Worm (Caenorhabditis elegans): ENCODE results near the gene R02D5.1.

The R02D5.1 gene

DNA sequence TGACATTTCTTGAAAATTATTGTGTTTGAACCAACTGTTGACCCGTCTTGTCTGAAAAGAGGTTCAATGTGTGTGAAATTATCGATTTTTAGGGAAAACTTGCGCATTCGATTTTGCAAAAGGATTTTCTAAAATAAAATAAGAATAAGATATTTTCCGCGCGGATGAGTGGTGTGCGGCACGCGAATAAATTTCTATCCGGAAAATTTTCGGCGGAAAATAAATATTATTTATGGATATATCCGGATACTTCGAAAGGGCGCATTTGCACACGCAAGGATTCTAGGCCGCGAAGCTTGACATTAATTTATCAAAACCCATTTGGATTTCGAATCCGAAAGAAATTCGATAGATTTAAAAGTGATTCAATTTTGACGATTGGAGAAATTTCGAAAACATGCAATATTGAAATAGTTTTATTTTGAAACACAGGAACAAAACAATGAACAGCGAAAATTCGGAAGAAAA is 37.8 kb downstream of the R02D5.1 start, which contains the start of gene rike-1:
TSS of gene rike-1 (minus strand) at position 51 of the 468 bp plus-strand sequence.
- TF ChIP-seq elt-3 (tag; optimal IDR thresholded peaks at IDR 0.05) (no peak), lin-13 (GFP tag; optimal IDR thresholded peaks at IDR 0.05) (no peak), blmp-1 (tag; optimal IDR thresholded peaks at IDR 0.05) (peak; percentile 52), lin-15B (tag; optimal IDR thresholded peaks at IDR 0.05) (peak; percentile 14), lsy-2 (tag; optimal IDR thresholded peaks at IDR 0.05) (peak in 1 of 2 experiments; percentile 56), lin-14 (GFP tag; optimal IDR thresholded peaks at IDR 0.05) (peak; percentile 59), fkh-10 (GFP tag; optimal IDR thresholded peaks at IDR 0.05) (no peak), snu-23 (GFP tag; optimal IDR thresholded peaks at IDR 0.05) (peak; percentile 2), lin-35 (GFP tag; optimal IDR thresholded peaks at IDR 0.05) (peak in 1 of 2 experiments; percentile 2), efl-1 (optimal IDR thresholded peaks at IDR 0.05) (peak; percentile 27 to 34), efl-1 (GFP tag; optimal IDR thresholded peaks at IDR 0.05 in 1 of 2) (no peak), dpl-1 (GFP tag; optimal IDR thresholded peaks at IDR 0.05) (peak in 1 of 3 experiments; percentile 49), swsn-7 (tag; optimal IDR thresholded peaks at IDR 0.05) (no peak), nhr-47 (tag; optimal IDR thresholded peaks at IDR 0.05) (peak; percentile 21), fkh-8 (tag; optimal IDR thresholded peaks at IDR 0.05) (peak; percentile 15), dsc-1 (tag; optimal IDR thresholded peaks at IDR 0.05) (no peak), nhr-71 (tag; optimal IDR thresholded peaks at IDR 0.05) (peak; percentile 42)

DNA sequence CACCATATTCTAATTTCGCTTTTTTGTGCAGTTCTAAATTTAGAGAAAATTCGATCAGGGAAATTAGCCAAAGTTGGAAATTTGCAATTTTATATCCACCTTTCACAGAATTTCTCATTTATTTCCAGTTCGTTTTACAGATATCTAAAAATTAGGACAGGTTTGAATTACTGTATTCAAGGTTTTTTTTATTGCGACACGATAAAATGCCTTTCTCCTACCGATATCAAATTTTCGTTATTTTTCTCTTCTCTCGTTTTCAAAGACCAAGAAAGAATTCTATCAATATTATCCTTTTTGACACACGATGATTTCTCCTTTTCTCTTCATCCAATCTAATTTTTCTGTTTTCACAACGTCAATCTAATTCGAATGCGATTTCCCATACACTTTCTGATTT is 38.5 kb downstream of the R02D5.1 start, which contains the start of gene C53A5.13:
TSS of gene C53A5.13 (plus strand) at position 301 of the 400 bp plus-strand sequence.
- peak; percentile 60 for TF ChIP-seq blmp-1 (tag; optimal IDR thresholded peaks at IDR 0.05)
- no peak for TF ChIP-seq sptf-1 (tag; optimal IDR thresholded peaks at IDR 0.05)
- no peak for TF ChIP-seq snpc-4 (tag; optimal IDR thresholded peaks at IDR 0.05)
- TF ChIP-seq nhr-237 (tag; optimal IDR thresholded peaks at IDR 0.05): no peak
- peak; percentile 58 for TF ChIP-seq nhr-85 (tag)
- TF ChIP-seq hlh-17 (GFP tag; optimal IDR thresholded peaks at IDR 0.05; ENCODE audit: borderline replicate concordance): no peak
- TF ChIP-seq irx-1 (tag; optimal IDR thresholded peaks at IDR 0.05): no peak
- TF ChIP-seq F16B12.6 (tag; optimal IDR thresholded peaks at IDR 0.05): no peak
- TF ChIP-seq lsy-2 (tag; optimal IDR thresholded peaks at IDR 0.05): no peak
- no peak for TF ChIP-seq dpl-1 (GFP tag; optimal IDR thresholded peaks at IDR 0.05)
- TF ChIP-seq isw-1 (GFP tag; IDR thresholded peaks at IDR 0.05): no peak
- TF ChIP-seq hlh-4 (tag; optimal IDR thresholded peaks at IDR 0.05): no peak

DNA sequence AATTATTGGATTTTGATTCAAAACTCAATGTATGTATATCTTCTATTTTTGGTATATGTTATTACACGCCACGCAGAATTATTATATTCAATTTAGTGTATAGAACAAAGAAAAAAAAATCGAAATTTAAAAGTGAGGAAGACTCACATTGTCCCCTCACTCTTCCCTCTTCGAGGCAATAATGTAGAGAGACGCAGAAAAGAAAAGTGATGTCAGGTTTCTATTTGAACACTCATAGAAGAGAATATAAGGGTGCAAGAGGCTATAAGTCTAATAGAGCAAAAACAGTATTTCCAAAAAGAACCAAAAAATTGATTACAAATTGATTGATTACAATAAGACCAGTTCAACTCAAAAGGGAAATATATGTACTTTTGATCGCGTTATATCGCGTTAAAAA is 40.5 kb downstream of the R02D5.1 start:
- TF ChIP-seq mep-1 (tag; optimal IDR thresholded peaks at IDR 0.05): peak; percentile 17
- no peak for TF ChIP-seq pag-3 (tag; optimal IDR thresholded peaks at IDR 0.05; ENCODE audit: borderline replicate concordance, insufficient read depth)
- TF ChIP-seq elt-2 (tag; optimal IDR thresholded peaks at IDR 0.05): no peak
- peak; percentile 71 for TF ChIP-seq blmp-1 (tag; optimal IDR thresholded peaks at IDR 0.05)
- TF ChIP-seq efl-1 (optimal IDR thresholded peaks at IDR 0.05): no peak
- peak in 1 of 2 experiments; percentile 10 for TF ChIP-seq efl-1 (GFP tag; optimal IDR thresholded peaks at IDR 0.05 in 1 of 2)

DNA sequence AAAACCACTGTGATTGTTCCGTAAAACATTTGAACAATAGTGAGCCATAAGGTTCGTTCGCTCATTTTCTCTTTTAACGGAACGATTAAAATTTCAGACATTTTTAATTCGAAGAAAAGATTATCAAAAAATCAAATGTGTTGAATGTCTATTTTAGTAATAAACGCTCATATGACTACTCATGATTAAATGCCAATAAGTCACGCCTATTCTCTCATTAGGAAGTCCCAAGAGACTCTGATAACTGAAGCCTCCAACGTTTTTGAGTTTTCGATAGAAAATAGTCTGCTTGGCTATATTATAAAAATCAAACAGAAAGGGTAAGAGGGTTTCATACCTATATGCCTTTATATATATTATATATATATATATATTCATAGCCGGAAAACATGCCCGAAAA is 48.1 kb downstream of the R02D5.1 start, which contains the start of gene srg-47:
TSS of gene srg-47 (minus strand) at position 101 of the 400 bp plus-strand sequence.
- TF ChIP-seq elt-2 (tag; optimal IDR thresholded peaks at IDR 0.05): no peak
- peak; percentile 41 for TF ChIP-seq ceh-8 (GFP tag; optimal IDR thresholded peaks at IDR 0.05)
- TF ChIP-seq tlp-1 (tag; optimal IDR thresholded peaks at IDR 0.05): no peak
- TF ChIP-seq efl-1 (optimal IDR thresholded peaks at IDR 0.05): no peak
- no peak for TF ChIP-seq efl-1 (GFP tag; optimal IDR thresholded peaks at IDR 0.05 in 1 of 2)

DNA sequence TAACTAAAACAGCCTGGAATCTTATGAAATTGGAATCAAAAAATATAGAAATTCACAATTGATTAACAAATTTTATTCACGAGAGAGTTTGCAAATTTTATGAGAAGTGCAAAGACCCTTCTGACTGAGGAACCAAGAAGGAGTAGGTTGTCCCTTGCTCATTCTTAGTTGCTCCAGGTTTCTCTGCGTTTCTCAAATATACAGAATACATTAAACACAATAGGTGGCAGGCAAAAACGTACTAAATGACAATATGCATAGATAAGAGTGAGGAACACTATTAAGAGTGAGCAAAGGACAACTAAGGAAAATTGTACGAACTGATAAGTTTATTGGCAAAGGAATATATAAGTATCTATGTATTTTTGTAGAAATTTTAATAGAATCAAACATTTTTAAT is 50.7 kb downstream of the R02D5.1 start, which contains the start of gene C53A5.9:
TSS of gene C53A5.9 (minus strand) at position 101 of the 400 bp plus-strand sequence.
- TF ChIP-seq nhr-47 (tag; optimal IDR thresholded peaks at IDR 0.05): no peak
- no peak for TF ChIP-seq fkh-4 (tag; optimal IDR thresholded peaks at IDR 0.05; ENCODE audit: borderline replicate concordance)
- TF ChIP-seq efl-1 (optimal IDR thresholded peaks at IDR 0.05): no peak
- TF ChIP-seq efl-1 (GFP tag; optimal IDR thresholded peaks at IDR 0.05 in 1 of 2): peak in 1 of 2 experiments; percentile 14
- no peak for TF ChIP-seq nhr-28 (tag; optimal IDR thresholded peaks at IDR 0.05)
